Worm (Caenorhabditis elegans) whole organism, late embryonic: ENCODE data around the gene dpy-13.

Source experiments
- C38D4.7 ChIP-seq: fragments of 200-800 bp; sonication (Bioruptor generic); optimal IDR thresholded peaks from 2 replicates; lab custom pipeline; 2018; ENCODE audit warnings: mild to moderate bottlenecking, missing genetic modification characterization, moderate library complexity, missing compliant biosample characterization
- K02D7.2 ChIP-seq: sonication (generic microtip); optimal IDR thresholded peaks from 2 replicates; lab custom pipeline; 2017; ENCODE audit warnings: mild to moderate bottlenecking, missing genetic modification characterization, missing compliant biosample characterization
- ceh-2 ChIP-seq: sonication (generic microtip); optimal IDR thresholded peaks from 2 replicates; lab custom pipeline; 2016; ENCODE audit warnings: missing genotype, missing genetic modification characterization, missing compliant biosample characterization
- elt-2 ChIP-seq: sonication (generic microtip); optimal IDR thresholded peaks from 2 replicates; lab custom pipeline; 2016; ENCODE audit warnings: missing genetic modification reagents, missing genetic modification characterization, missing compliant biosample characterization
- ets-4 ChIP-seq: sonication (generic microtip); optimal IDR thresholded peaks from 2 replicates; lab custom pipeline; 2016; ENCODE audit warnings: missing genetic modification characterization, missing compliant biosample characterization
- nhr-11 ChIP-seq: fragments of 150-350 bp; optimal IDR thresholded peaks from 2 replicates; lab custom pipeline; 2014; ENCODE audit warnings: missing biosample characterization, missing genetic modification characterization
- pha-4 ChIP-seq: fragments of 150-350 bp; optimal IDR thresholded peaks from 2 replicates; lab custom pipeline; 2018; ENCODE audit warnings: missing biosample characterization, missing genetic modification reagents, missing genetic modification characterization
- unc-86 ChIP-seq: sonication (generic microtip); optimal IDR thresholded peaks from 2 replicates; lab custom pipeline; 2016; ENCODE audit warnings: missing genetic modification characterization, missing compliant biosample characterization

DNA sequence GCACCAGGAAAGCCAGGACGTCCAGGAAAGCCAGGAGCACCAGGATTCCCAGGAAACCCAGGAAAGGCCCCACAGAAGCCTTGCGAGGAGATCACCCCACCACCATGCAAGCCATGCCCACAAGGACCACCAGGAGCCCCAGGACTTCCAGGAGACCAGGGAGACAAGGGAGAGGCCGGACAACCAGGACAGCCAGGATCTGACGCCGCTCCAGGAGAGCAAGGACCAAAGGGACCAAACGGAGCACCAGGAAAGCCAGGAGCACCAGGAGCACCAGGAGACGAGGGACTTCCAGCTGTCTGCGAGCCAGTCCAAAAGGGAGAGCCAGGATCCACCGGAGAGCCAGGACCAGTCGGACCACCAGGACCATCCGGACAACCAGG, 602 bp downstream of the dpy-13 start:
- TF ChIP-seq nhr-11 (tag; lab: Kevin White, UChicago) = no peak
- TF ChIP-seq ceh-2 (tag; lab: Kevin White, UChicago) = no peak
- TF ChIP-seq ets-4 = no peak
- no peak for TF ChIP-seq C38D4.7 (GFP tag; lab: Kevin White, UChicago)
- no peak for TF ChIP-seq pha-4
- no peak for TF ChIP-seq unc-86
- TF ChIP-seq elt-2 (tag; lab: Kevin White, UChicago) = no peak
- TF ChIP-seq K02D7.2 (tag; lab: Kevin White, UChicago) = no peak
